Worm (Caenorhabditis elegans) whole organism, dauer: Measurements from ENCODE around the gene nhr-123.

Experiments
- unc-62 ChIP-seq: sonication (generic microtip); optimal IDR thresholded peaks from 2 replicates; lab custom pipeline; 2017; ENCODE audit warnings: missing biosample characterization, missing genetic modification reagents, missing genetic modification characterization

nhr-123 gene

DNA sequence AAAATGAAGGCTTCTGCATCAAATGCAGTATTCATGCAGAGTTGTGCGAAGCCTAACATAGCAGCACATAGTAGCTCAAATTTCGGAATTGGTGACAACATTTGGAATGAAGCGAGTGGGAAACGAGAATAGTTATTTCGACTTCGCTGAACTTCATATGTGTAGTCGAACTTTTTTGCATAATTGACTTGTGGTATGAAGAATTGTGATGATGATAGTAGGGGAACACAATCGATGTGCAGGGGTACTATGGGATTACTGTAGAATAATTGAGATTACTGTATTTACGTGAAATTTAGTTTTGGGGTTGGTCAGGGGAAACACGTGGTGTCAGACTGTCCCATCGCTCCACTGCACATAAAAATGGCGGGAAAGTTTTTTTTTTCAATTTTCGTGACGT lies 10.3 kb upstream of the nhr-123 start, which contains the start of gene B0554.7:
Gene B0554.7, minus strand, starts transcription at position 101 of the 400 bp plus-strand sequence.
- no peak for TF ChIP-seq unc-62 (GFP tag; lab: Kevin White, UChicago)

DNA sequence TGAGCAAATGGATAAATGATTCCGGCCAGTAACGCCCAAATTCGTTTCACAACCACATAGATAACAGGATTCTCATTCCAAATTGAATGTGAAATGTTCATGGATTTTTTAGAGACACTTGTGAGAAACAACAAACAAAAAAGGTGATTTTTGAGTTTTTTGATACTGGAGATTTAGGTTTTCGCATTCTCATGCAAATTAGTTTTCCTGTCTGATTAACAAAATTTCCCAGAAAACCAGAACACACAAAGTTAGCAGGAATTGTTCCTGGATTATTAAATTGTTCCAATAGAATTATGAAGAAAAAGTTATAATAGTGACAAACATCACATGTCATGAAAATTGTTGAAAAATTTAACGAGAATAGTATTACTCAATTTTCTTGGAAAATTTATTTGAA lies 8.1 kb upstream of the nhr-123 start, which contains the start of gene srh-33:
Gene srh-33, minus strand, starts transcription at position 101 of the 400 bp plus-strand sequence.
- TF ChIP-seq unc-62 (GFP tag; lab: Kevin White, UChicago), result no peak

DNA sequence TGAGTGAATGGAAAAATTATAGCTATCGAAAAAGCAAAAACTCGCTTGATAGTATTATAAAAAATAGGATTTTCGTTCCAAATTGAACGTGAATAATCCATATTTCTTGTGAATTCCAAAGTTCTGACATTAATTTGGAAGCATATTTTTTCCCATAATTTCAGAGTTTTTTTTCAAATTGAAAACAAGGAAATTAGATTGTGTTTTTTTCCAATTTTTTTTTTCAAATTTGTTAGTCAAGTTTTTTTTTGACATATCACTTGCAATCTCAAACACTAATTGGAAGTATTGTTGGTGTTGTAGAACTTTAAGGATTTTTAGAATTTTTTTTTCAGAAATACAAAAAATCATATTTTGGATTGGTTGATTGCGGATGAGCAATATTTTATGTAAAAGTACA lies 4.7 kb upstream of the nhr-123 start, which contains the start of gene srh-34:
Gene srh-34, minus strand, starts transcription at position 101 of the 400 bp plus-strand sequence.
- TF ChIP-seq unc-62 (GFP tag; lab: Kevin White, UChicago), result no peak

DNA sequence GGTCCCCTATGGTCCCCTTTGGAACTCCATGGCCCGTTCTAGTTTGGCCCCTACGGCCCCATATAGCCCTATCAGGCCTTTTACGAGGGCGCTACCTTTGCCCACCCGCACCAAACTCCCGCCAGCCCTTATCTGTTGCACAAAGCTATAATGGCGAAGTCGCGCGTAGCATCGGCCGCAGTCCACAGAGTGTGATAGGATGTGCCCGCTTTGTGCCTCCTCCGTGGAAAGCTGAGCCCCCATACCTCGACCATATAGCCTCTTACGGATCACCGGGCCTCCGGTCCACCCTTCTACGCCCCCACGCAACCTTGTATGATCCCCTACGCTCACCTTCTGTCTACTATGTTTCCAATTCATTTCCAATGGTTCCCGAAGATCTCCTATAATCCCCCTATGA lies 4.3 kb upstream of the nhr-123 start:
- TF ChIP-seq unc-62 (GFP tag; lab: Kevin White, UChicago), result no peak

DNA sequence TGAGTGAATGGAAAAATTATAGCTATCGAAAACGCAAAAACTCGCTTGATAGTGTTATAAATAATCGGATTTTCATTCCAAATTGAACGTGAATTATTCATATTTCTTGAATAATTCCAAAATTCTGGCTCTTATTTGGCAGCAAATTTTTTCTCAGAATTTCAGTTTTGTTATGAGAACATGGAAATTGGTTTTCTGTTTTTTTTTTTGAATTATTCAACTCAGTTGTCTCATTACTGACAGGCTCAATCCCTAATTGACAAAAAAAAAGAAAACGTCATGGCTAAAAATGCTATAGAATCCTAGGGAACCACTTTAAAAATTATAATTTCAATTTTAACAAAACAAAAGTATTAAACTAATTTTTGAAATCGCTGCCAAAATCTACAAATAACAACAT lies 2.1 kb upstream of the nhr-123 start, which contains the start of gene srh-35:
Gene srh-35, minus strand, starts transcription at position 101 of the 400 bp plus-strand sequence.
- no peak for TF ChIP-seq unc-62 (GFP tag; lab: Kevin White, UChicago)

DNA sequence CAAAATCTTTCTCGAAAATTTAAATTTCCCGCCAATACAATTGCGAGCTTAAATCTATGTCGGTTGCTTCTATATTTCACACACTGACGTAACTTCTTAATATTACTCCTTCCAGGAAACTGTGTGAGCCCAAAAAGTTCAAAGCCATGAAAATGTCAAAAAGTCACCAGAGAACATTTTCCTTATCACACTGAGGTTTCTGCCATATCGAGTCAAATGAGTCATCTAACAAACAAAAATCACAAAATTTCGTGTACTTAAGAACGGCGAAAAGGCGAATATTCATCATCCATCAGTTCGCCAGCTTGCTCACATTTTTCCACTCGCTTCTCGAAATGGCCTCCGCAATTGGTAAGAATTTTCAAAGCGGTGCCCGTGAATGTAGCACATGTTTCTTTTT lies 1.6 kb upstream of the nhr-123 start, which contains the start of gene M02H5.8:
Gene M02H5.8, plus strand, starts transcription at position 297 of the 400 bp plus-strand sequence.
- TF ChIP-seq unc-62 (GFP tag; lab: Kevin White, UChicago), result no peak

DNA sequence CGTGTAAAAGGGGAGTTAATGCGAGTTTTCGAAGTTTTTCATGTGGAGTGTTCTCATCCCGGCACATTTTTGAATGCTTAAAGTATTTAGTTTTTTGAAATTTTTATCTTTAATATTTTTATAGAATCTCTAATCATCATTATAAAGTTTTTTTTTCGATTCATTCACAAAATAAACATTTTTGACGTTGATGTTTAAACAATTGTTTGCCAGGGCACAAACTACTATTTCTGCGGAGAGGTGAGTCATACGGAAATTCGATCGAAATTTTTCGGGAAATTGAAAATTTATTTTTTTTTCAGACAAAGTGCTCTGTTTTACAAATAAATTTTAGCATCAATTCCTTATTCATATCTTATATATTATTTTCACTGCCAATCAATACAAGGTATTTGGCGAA lies 2.3 kb downstream of the nhr-123 start, which contains the start of gene nhr-98:
Gene nhr-98, plus strand, starts transcription at position 301 of the 400 bp plus-strand sequence.
- no peak for TF ChIP-seq unc-62 (GFP tag; lab: Kevin White, UChicago)

DNA sequence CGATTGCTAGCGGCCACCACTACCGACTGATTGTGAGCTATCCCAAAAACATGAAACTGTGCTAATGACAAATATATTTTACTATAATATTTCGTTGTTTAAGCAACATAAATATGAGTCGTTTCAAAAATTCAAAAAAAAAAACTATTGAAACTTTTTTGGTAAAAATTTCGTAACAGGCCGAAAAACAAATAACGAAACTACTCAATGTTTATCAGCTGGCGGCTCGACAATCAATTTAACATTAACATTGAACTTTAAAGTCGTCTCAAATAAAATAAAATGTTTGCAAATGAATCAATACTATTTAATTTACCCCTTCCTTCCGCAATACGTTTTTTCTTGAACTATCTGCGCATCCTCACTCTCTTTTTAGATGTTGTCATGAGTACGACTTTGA lies 6.6 kb downstream of the nhr-123 start:
- no peak for TF ChIP-seq unc-62 (GFP tag; lab: Kevin White, UChicago)

DNA sequence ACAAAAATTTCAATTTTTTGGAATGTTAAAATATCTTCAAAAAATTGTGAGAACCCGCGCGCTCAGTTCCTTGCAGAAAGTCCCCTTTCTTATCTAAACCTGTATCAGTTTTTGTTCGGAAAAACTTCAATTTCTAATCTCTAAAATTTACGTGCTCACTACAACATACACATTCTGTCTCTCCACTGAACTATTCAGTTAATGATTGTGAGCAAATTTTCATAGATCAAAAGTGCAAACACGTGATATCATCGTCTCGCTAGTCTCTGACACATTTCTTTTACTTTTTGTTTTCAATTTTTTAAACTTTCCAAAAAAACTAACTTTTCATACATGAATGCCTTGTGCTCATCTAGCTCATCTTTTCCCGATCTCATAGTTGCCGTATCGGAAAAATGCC lies 8.2 kb downstream of the nhr-123 start, which contains the start of gene nhr-203:
Gene nhr-203, plus strand, starts transcription at position 332 of the 400 bp plus-strand sequence.
- no peak for TF ChIP-seq unc-62 (GFP tag; lab: Kevin White, UChicago)

DNA sequence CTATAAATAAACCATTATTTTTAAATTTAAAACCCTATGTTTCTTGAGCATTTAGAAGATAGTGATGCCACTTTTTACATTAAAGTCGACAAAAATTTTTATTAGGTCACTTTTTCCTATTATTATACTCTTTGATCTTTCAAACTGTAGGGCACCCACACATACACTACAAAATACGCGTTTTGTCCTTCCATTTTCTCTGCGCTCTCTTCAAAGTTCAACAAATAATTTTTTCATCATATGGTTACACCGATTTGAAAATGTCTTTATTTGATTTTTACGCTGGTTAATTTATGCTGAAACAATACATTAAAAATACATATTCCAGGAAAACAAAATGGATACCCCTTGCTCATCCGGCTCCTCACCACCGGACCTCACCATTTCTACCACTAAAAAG lies 11.0 kb downstream of the nhr-123 start, which contains the start of gene nhr-202:
Gene nhr-202, plus strand, starts transcription at position 326 of the 400 bp plus-strand sequence.
- no peak for TF ChIP-seq unc-62 (GFP tag; lab: Kevin White, UChicago)

DNA sequence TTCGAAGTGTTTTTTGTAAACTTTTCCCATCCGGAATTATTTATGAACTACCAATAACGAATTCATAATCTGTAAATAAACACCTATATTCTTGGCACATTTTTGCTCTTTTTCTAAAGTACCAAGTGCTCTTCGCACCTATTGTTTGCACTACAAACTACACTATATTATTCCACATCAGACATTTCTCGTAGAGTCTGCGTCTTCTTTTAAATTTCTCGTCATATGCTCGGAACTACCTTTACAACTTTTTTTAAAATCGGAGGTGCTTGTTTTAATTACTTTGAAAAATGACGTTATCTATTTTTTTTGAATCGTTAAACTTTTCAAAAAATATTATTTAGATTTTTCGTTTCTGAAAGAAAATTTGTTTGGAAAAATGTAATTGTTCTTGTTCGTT lies 13.5 kb downstream of the nhr-123 start, which contains the start of gene nhr-201:
Gene nhr-201, plus strand, starts transcription at position 29 of the 400 bp plus-strand sequence.
- no peak for TF ChIP-seq unc-62 (GFP tag; lab: Kevin White, UChicago)

DNA sequence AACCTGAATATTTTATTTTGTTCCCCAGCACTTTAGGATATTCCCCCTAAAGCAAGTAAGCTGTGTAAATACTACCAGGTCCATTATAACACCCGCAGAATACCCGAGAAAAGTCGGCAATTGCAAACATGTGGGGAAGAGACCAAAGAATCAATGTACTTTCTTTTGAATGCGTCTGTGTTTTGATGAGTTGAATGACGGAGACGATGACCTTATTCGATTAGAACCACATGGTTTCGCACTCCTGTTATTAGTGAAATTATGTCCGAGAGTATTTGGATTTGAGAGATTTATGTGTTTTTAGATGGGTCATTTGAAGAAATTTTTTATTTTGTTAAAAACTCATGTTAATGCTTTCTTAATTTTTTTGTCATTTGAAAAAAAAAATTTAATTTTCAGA lies 14.1 kb downstream of the nhr-123 start:
- no peak for TF ChIP-seq unc-62 (GFP tag; lab: Kevin White, UChicago)

DNA sequence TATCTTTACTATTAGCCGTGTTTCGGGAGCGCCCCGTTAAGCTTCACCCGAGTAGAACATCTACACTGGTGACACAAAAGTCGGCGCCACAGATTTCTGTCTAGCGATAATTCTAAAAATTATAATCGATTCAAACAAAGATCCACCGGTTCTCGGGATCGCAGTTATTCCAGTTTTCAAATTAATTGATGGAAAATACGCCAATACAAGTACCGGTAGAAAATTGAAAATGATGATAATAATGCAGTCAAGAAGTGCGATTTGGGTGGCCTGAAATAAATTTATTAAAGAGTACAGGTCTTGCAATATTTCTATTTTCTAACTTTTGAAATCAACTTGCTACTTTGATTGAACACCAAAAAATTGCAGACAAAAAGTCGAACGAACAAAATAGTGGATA lies 16.3 kb downstream of the nhr-123 start:
- TF ChIP-seq unc-62 (GFP tag; lab: Kevin White, UChicago), result no peak

DNA sequence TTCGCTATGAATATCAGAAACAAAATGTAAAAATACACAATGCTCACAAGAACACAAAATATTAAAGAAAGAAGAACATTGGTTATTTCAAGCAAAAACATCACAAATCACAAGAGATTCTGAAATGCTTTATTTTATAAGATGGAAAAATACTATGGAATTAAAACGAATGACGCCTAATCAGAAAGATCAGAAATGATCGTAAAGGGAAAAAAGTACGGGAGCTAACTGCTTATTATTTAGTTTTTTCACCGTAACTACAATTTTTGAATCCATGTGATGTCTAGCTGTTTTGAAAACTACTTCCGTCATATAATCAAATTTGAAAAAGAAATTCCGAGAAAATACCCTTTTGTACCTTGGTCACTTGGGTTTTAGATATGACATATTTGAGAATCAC lies 17.2 kb downstream of the nhr-123 start, which contains the start of gene srbc-57:
Gene srbc-57, minus strand, starts transcription at position 101 of the 400 bp plus-strand sequence.
- no peak for TF ChIP-seq unc-62 (GFP tag; lab: Kevin White, UChicago)

DNA sequence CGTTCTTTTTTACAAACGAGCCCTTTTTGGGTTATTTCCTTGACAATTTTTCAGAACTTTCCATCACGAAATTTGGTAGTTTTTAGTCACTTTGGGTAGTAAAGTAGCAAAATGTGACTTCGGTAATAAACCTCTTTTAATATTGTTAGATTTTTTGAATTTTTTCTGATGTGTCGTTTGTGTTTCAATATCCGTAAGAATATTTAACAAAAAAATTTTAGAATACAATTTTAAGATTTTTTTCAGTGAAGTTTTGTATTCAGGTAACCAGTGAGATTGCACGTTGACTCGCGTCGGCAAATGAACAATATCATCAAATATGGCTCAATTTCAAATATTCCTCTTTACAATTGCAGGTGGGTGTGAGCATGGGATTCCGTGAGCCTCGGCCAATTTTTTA lies 21.3 kb downstream of the nhr-123 start, which contains the start of gene srt-31:
Gene srt-31, plus strand, starts transcription at position 301 of the 400 bp plus-strand sequence.
- no peak for TF ChIP-seq unc-62 (GFP tag; lab: Kevin White, UChicago)

DNA sequence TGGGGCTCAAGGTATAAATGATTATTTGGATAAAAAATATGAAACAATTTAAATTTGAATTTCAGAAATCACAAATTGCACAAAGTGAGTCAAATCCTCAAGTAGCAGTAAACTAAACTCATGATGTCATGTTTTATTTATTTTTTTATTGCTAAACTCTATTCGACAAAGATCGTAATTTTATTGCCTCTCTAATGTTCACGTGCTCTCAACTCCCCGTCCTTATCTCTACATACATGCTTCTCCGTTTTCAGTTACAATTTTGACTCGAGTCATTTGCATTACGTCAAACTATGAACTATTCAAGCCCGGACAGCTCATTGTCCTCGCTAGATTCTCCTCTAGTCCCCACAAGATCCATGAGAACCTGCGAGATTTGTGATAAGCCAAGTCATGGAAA lies 23.3 kb downstream of the nhr-123 start, which contains the start of gene nhr-99:
Gene nhr-99, plus strand, starts transcription at position 263 of the 400 bp plus-strand sequence.
- no peak for TF ChIP-seq unc-62 (GFP tag; lab: Kevin White, UChicago)
